Fruit fly (Drosophila melanogaster) whole organism, embryonic: ENCODE data around the gene wapl.

Experiments
- ATbp ChIP-seq: fragments of 200-800 bp; sonication (Bioruptor generic); optimal IDR thresholded peaks from 2 replicates; lab custom pipeline; 2017; ENCODE audit warnings: missing biosample characterization, mild to moderate bottlenecking, missing genetic modification characterization, missing genetic modification reagents
- Bgb ChIP-seq: fragments of 200-800 bp; sonication (Bioruptor generic); IDR thresholded peaks from 2 replicates; pipeline ENCODE4 v1.3.6; 2022; ENCODE audit warnings: missing biosample characterization, missing genetic modification characterization; ENCODE audit not compliant: partially characterized antibody
- CG10147 ChIP-seq: fragments of 200-800 bp; sonication (Bioruptor generic); optimal IDR thresholded peaks from 2 replicates; lab custom pipeline; 2019; ENCODE audit warnings: missing biosample characterization, mild to moderate bottlenecking, missing genetic modification characterization, moderate library complexity
- CG10366 ChIP-seq: fragments of 200-800 bp; sonication (Bioruptor generic); IDR thresholded peaks from 2 replicates; pipeline ENCODE4 v1.3.6; 2022; ENCODE audit warnings: missing biosample characterization, missing genetic modification characterization
- CG10979 ChIP-seq: fragments of 200-800 bp; sonication (Bioruptor generic); optimal IDR thresholded peaks from 2 replicates; lab custom pipeline; 2018; ENCODE audit warnings: missing biosample characterization, mild to moderate bottlenecking, missing genetic modification characterization, moderate library complexity
- CG12219 ChIP-seq: fragments of 200-800 bp; sonication (Bioruptor generic); optimal IDR thresholded peaks from 3 replicates; lab custom pipeline; 2018; ENCODE audit warnings: missing biosample characterization, mild to moderate bottlenecking, missing genetic modification characterization
- CG12391 ChIP-seq: fragments of 200-800 bp; sonication (Bioruptor generic); optimal IDR thresholded peaks from 3 replicates; lab custom pipeline; 2018; ENCODE audit warnings: missing biosample characterization, mild to moderate bottlenecking, missing genetic modification characterization, moderate library complexity
- CG14050 ChIP-seq: fragments of 200-800 bp; sonication (Bioruptor generic); IDR thresholded peaks from 3 replicates; pipeline ENCODE4 v1.3.6; 2022; ENCODE audit warnings: missing biosample characterization, missing genetic modification characterization
- CG14860 ChIP-seq: fragments of 200-800 bp; sonication (Bioruptor generic); IDR thresholded peaks from 3 replicates; pipeline ENCODE4 v1.3.6; 2022; ENCODE audit warnings: missing biosample characterization, missing genetic modification characterization; ENCODE audit not compliant: partially characterized antibody
- CG15011 ChIP-seq: fragments of 200-800 bp; sonication (Bioruptor generic); optimal IDR thresholded peaks from 3 replicates; lab custom pipeline; 2018; ENCODE audit warnings: missing biosample characterization, mild to moderate bottlenecking, missing genetic modification characterization
- CG1647 ChIP-seq: fragments of 200-800 bp; sonication (Bioruptor generic); optimal IDR thresholded peaks from 3 replicates; lab custom pipeline; 2016; ENCODE audit warnings: missing biosample characterization, missing genetic modification characterization
- CG17186 ChIP-seq: fragments of 200-800 bp; sonication (Bioruptor generic); optimal IDR thresholded peaks from 3 replicates; lab custom pipeline; 2017; ENCODE audit warnings: missing biosample characterization, missing genetic modification reagents, missing genetic modification characterization
- CG17568 ChIP-seq: fragments of 200-800 bp; sonication (Bioruptor generic); optimal IDR thresholded peaks from 2 replicates; lab custom pipeline; 2018; ENCODE audit warnings: missing biosample characterization, mild to moderate bottlenecking, missing genetic modification characterization, moderate library complexity
- CG31441 ChIP-seq: fragments of 200-800 bp; sonication (Bioruptor generic); IDR thresholded peaks from 2 replicates; pipeline ENCODE4 v1.3.6; 2022; ENCODE audit warnings: missing biosample characterization, missing genetic modification characterization
- CG34376 ChIP-seq: fragments of 200-800 bp; sonication (Bioruptor generic); optimal IDR thresholded peaks from 2 replicates; lab custom pipeline; 2018; ENCODE audit warnings: missing biosample characterization, mild to moderate bottlenecking, missing genetic modification characterization
- CG6254 ChIP-seq: fragments of 200-800 bp; sonication (Bioruptor generic); optimal IDR thresholded peaks from 3 replicates; lab custom pipeline; 2017; ENCODE audit warnings: mild to moderate bottlenecking, missing biosample characterization, missing genetic modification reagents, missing genetic modification characterization
- CG7786 ChIP-seq: fragments of 200-800 bp; sonication (Bioruptor generic); optimal IDR thresholded peaks from 2 replicates; lab custom pipeline; 2016; ENCODE audit warnings: missing biosample characterization, missing genetic modification characterization
- CG9797 ChIP-seq: fragments of 200-800 bp; sonication (Bioruptor generic); optimal IDR thresholded peaks from 3 replicates; lab custom pipeline; 2018; ENCODE audit warnings: missing biosample characterization, mild to moderate bottlenecking, missing genetic modification characterization
- D ChIP-seq, 2 experiments: fragments of 200-800 bp in 1 of 2; fragments of >200 bp in 1 of 2; sonication (Bioruptor generic) in 1 of 2; optimal IDR thresholded peaks; 2 replicates in 1 of 2; 3 replicates in 1 of 2; lab custom pipeline; 2017; ENCODE audit warnings: mild to moderate bottlenecking in 1 of 2, missing biosample characterization in 1 of 2, missing genetic modification characterization in 1 of 2, missing genetic modification reagents in 1 of 2
- Deaf1 ChIP-seq: fragments of 200-800 bp; optimal IDR thresholded peaks from 3 replicates; lab custom pipeline; 2019; ENCODE audit warnings: missing biosample characterization, mild to moderate bottlenecking, missing genetic modification characterization, moderate library complexity
- Doc2 ChIP-seq: fragments of 200-800 bp; sonication (Bioruptor generic); IDR thresholded peaks from 2 replicates; pipeline ENCODE4 v1.3.6; 2022; ENCODE audit warnings: missing biosample characterization, missing genetic modification characterization
- Dp ChIP-seq: fragments of 200-800 bp; sonication (Bioruptor generic); optimal IDR thresholded peaks from 2 replicates; lab custom pipeline; 2018; ENCODE audit warnings: missing biosample characterization, mild to moderate bottlenecking, missing genetic modification characterization, moderate library complexity
- HLH4C ChIP-seq: fragments of 200-800 bp; sonication (Bioruptor generic); IDR thresholded peaks from 3 replicates; pipeline ENCODE4 v1.3.6; 2022; ENCODE audit warnings: missing biosample characterization, missing genetic modification characterization; ENCODE audit not compliant: partially characterized antibody
- Lhr ChIP-seq: fragments of 200-800 bp; sonication (Bioruptor generic); optimal IDR thresholded peaks from 3 replicates; lab custom pipeline; 2017; ENCODE audit warnings: mild to moderate bottlenecking, missing biosample characterization, missing genetic modification reagents, missing genetic modification characterization
- Med ChIP-seq: fragments of 200-800 bp; sonication (Bioruptor generic); peaks from one replicate; lab custom pipeline; 2016; ENCODE audit warnings: missing biosample characterization, missing genetic modification characterization, mild to moderate bottlenecking, inconsistent platforms, moderate library complexity
- Mes4 ChIP-seq: fragments of 200-800 bp; sonication (Bioruptor generic); optimal IDR thresholded peaks from 2 replicates; lab custom pipeline; 2016; ENCODE audit warnings: missing biosample characterization, missing genetic modification characterization
- Ravus ChIP-seq: fragments of 200-800 bp; sonication (Bioruptor generic); IDR thresholded peaks from 2 replicates; pipeline ENCODE4 v1.3.6; 2022; ENCODE audit warnings: missing biosample characterization, missing genetic modification characterization
- Stat92E ChIP-seq, 3 experiments: fragments of >200 bp in 2 of 3; fragments of 200-800 bp in 1 of 3; sonication (Bioruptor generic) in 1 of 3; optimal IDR thresholded peaks; 2 replicates each; lab custom pipeline; 2017 to 2019; ENCODE audit warnings: missing biosample characterization in 3 of 3, missing genetic modification characterization in 3 of 3, mild to moderate bottlenecking in 1 of 3, moderate library complexity in 1 of 3
- Tbp ChIP-seq: fragments of >200 bp; optimal IDR thresholded peaks from 2 replicates; lab custom pipeline; 2018; ENCODE audit warnings: missing biosample characterization, missing genetic modification characterization
- ac ChIP-seq: fragments of 200-800 bp; sonication (Bioruptor generic); optimal IDR thresholded peaks from 3 replicates; lab custom pipeline; 2017; ENCODE audit warnings: missing biosample characterization, mild to moderate bottlenecking, missing genetic modification characterization
- bab2 ChIP-seq: fragments of 200-800 bp; sonication (Bioruptor generic); optimal IDR thresholded peaks from 2 replicates; lab custom pipeline; 2016; ENCODE audit warnings: missing biosample characterization, missing genetic modification characterization
- bbx ChIP-seq: fragments of 200-800 bp; sonication (Bioruptor generic); IDR thresholded peaks from 2 replicates; pipeline ENCODE4 v1.3.6; 2022; ENCODE audit warnings: missing biosample characterization, missing genetic modification characterization; ENCODE audit not compliant: partially characterized antibody
- cato ChIP-seq: fragments of 200-800 bp; sonication (Bioruptor generic); optimal IDR thresholded peaks from 2 replicates; lab custom pipeline; 2016; ENCODE audit warnings: missing biosample characterization, missing genetic modification characterization, borderline replicate concordance
- dati ChIP-seq: fragments of 200-800 bp; sonication (Bioruptor generic); IDR thresholded peaks from 2 replicates; pipeline ENCODE4 v1.3.6; 2022; ENCODE audit warnings: missing biosample characterization, missing genetic modification characterization
- disco-r ChIP-seq: fragments of 200-800 bp; sonication (Bioruptor generic); optimal IDR thresholded peaks from 2 replicates; lab custom pipeline; 2016; ENCODE audit warnings: missing biosample characterization, missing genetic modification characterization
- exex ChIP-seq: fragments of 200-800 bp; sonication (Bioruptor generic); optimal IDR thresholded peaks from 4 replicates; lab custom pipeline; 2018; ENCODE audit warnings: missing biosample characterization, mild to moderate bottlenecking, missing genetic modification characterization, moderate library complexity
- fu2 ChIP-seq: fragments of 200-800 bp; sonication (Bioruptor generic); optimal IDR thresholded peaks from 2 replicates; lab custom pipeline; 2016; ENCODE audit warnings: missing biosample characterization, missing genetic modification characterization
- klu ChIP-seq: fragments of 200-800 bp; sonication (Bioruptor generic); IDR thresholded peaks from 2 replicates; pipeline ENCODE4 v1.3.6; 2022; ENCODE audit warnings: missing biosample characterization, missing genetic modification characterization
- lmd ChIP-seq: fragments of 200-800 bp; sonication (Bioruptor generic); IDR thresholded peaks from 2 replicates; pipeline ENCODE4 v1.3.6; 2022; ENCODE audit warnings: missing biosample characterization, missing genetic modification characterization
- pho ChIP-seq: fragments of 200-800 bp; sonication (Bioruptor generic); optimal IDR thresholded peaks from 2 replicates; lab custom pipeline; 2016; ENCODE audit warnings: missing biosample characterization, missing genetic modification characterization
- prd ChIP-seq, 3 experiments: fragments of >200 bp in 2 of 3; fragments of 200-800 bp in 1 of 3; sonication (Bioruptor generic) in 1 of 3; optimal IDR thresholded peaks in 2 of 3; IDR thresholded peaks in 1 of 3; 2 replicates in 2 of 3; 3 replicates in 1 of 3; pipeline versions ENCODE4 v1.3.6 to Lab custom; 2017 to 2022; ENCODE audit warnings: missing biosample characterization in 1 of 3, missing genetic modification characterization in 1 of 3
- pzg ChIP-seq: fragments of 200-800 bp; sonication (Bioruptor generic); optimal IDR thresholded peaks from 3 replicates; lab custom pipeline; 2018; ENCODE audit warnings: missing biosample characterization, mild to moderate bottlenecking, missing genetic modification characterization, moderate library complexity
- sd ChIP-seq: fragments of 200-800 bp; sonication (Bioruptor generic); optimal IDR thresholded peaks from 3 replicates; lab custom pipeline; 2018; ENCODE audit warnings: missing biosample characterization, mild to moderate bottlenecking, missing genetic modification characterization, moderate library complexity
- so ChIP-seq: fragments of 200-800 bp; sonication (Bioruptor generic); IDR thresholded peaks from 3 replicates; pipeline ENCODE4 v1.3.6; 2022; ENCODE audit warnings: missing biosample characterization, missing genetic modification characterization
- stwl ChIP-seq: fragments of 200-800 bp; sonication (Bioruptor generic); optimal IDR thresholded peaks from 3 replicates; lab custom pipeline; 2018; ENCODE audit warnings: missing biosample characterization, mild to moderate bottlenecking, missing genetic modification characterization, moderate library complexity
- toy ChIP-seq: fragments of 200-800 bp; sonication (Bioruptor generic); IDR thresholded peaks from 2 replicates; pipeline ENCODE4 v1.3.6; 2022; ENCODE audit warnings: missing biosample characterization, missing genetic modification characterization
- vnd ChIP-seq: fragments of 200-800 bp; sonication (Bioruptor generic); IDR thresholded peaks from 3 replicates; pipeline ENCODE4 v1.3.6; 2022; ENCODE audit warnings: missing biosample characterization, missing genetic modification characterization; ENCODE audit not compliant: partially characterized antibody
- wdn ChIP-seq: fragments of 200-800 bp; sonication (Bioruptor generic); IDR thresholded peaks from 2 replicates; pipeline ENCODE4 v1.3.6; 2022; ENCODE audit warnings: missing biosample characterization, missing genetic modification characterization
- zen ChIP-seq: fragments of 200-800 bp; sonication (Bioruptor generic); optimal IDR thresholded peaks from 3 replicates; lab custom pipeline; 2018; ENCODE audit warnings: missing biosample characterization, mild to moderate bottlenecking, missing genetic modification characterization, moderate library complexity

The wapl gene

dm6 chrX:2184563-2184962 is 25.8 kb upstream of the wapl start, which contains the start of the genes Nmd3 and CG17776 (continued):
- TF ChIP-seq CG17568 = no peak
- no peak for TF ChIP-seq Doc2 (GFP tag; lab: Robert Waterston, UW)
- TF ChIP-seq toy (GFP tag; lab: Robert Waterston, UW) = no peak
- no peak for TF ChIP-seq sd (tag; lab: Kevin White, UChicago)
- no peak for TF ChIP-seq Deaf1 (tag; lab: Kevin White, UChicago)
- TF ChIP-seq CG6254 = peak; percentile 40
- TF ChIP-seq CG7786 (GFP tag; lab: Kevin White, UChicago) = peak; percentile 17
- TF ChIP-seq CG9797 (GFP tag; lab: Kevin White, UChicago) = peak; percentile 4
- TF ChIP-seq CG1647 (GFP tag; lab: Kevin White, UChicago) = no peak
- no peak for TF ChIP-seq so (GFP tag; lab: Robert Waterston, UW)
- TF ChIP-seq Lhr (GFP tag; lab: Kevin White, UChicago) = no peak
- no peak for TF ChIP-seq fu2
- no peak for TF ChIP-seq klu (GFP tag; lab: Robert Waterston, UW)
- peak; percentile 7 for TF ChIP-seq stwl (tag; lab: Kevin White, UChicago)
- TF ChIP-seq CG10979 (tag; lab: Kevin White, UChicago) = no peak
- TF ChIP-seq CG15011 (GFP tag; lab: Kevin White, UChicago) = no peak
- TF ChIP-seq Stat92E (GFP tag; optimal IDR thresholded peaks at IDR 0.05; lab: Kevin White, UChicago) = no peak
- no peak for TF ChIP-seq CG12219 (GFP tag; lab: Kevin White, UChicago)
- no peak for TF ChIP-seq bab2 (GFP tag; lab: Kevin White, UChicago)
- peak; percentile 33 for TF ChIP-seq CG17186
- TF ChIP-seq CG12391 (tag; lab: Kevin White, UChicago) = peak; percentile 30
- TF ChIP-seq dati = no peak
- no peak for TF ChIP-seq prd (optimal IDR thresholded peaks at IDR 0.05; lab: Kevin White, UChicago)
- no peak for TF ChIP-seq prd (GFP tag; IDR thresholded peaks at IDR 0.05; lab: Robert Waterston, UW)
- peak; percentile 88 for TF ChIP-seq HLH4C (GFP tag; lab: Robert Waterston, UW)
- no peak for TF ChIP-seq Ravus (GFP tag; lab: Robert Waterston, UW)
- no peak for TF ChIP-seq CG10147 (GFP tag; lab: Kevin White, UChicago)
- no peak for TF ChIP-seq cato
- TF ChIP-seq D (optimal IDR thresholded peaks at IDR 0.05; lab: Kevin White, UChicago) = no peak
- no peak for TF ChIP-seq D (GFP tag; optimal IDR thresholded peaks at IDR 0.05; lab: Kevin White, UChicago)
- no peak for TF ChIP-seq CG14050 (GFP tag; lab: Robert Waterston, UW)
- peak; percentile 13 for TF ChIP-seq exex
- no peak for TF ChIP-seq wdn (GFP tag; lab: Robert Waterston, UW)
- TF ChIP-seq zen (tag; lab: Kevin White, UChicago) = no peak
- peak; percentile 61 for TF ChIP-seq Bgb
- peak; percentile 1 for TF ChIP-seq CG34376 (GFP tag; lab: Kevin White, UChicago)
- TF ChIP-seq pzg (GFP tag; lab: Kevin White, UChicago) = peak; percentile 60
- no peak for TF ChIP-seq ac (GFP tag; lab: Kevin White, UChicago)
- TF ChIP-seq bbx (GFP tag; lab: Robert Waterston, UW) = peak; percentile 37; the same call in 1 of the 2 replicates
- TF ChIP-seq Med (GFP tag; lab: Kevin White, UChicago) = peak; percentile 71
- no peak for TF ChIP-seq ATbp (GFP tag; lab: Kevin White, UChicago)
- no peak for TF ChIP-seq CG31441
- peak; percentile 78 for TF ChIP-seq CG14860 (GFP tag; lab: Robert Waterston, UW)
- no peak for TF ChIP-seq CG10366 (GFP tag; lab: Robert Waterston, UW)
- no peak for TF ChIP-seq Mes4 (GFP tag; lab: Kevin White, UChicago)
- peak; percentile 83 for TF ChIP-seq vnd (GFP tag; lab: Robert Waterston, UW)
- TF ChIP-seq Dp = peak; percentile 42
- no peak for TF ChIP-seq pho
- TF ChIP-seq disco-r = no peak
- peak; percentile 30 for TF ChIP-seq Tbp (GFP tag; lab: Kevin White, UChicago)
- TF ChIP-seq lmd (GFP tag; lab: Robert Waterston, UW) = no peak
